Fruit fly (Drosophila melanogaster) S2 (cell line): ENCODE data around the gene CG9592.

ENCODE experiments used
- CG8478 ChIP-seq: fragments of >200 bp; optimal IDR thresholded peaks from 2 replicates; lab custom pipeline; 2018
- CTCF ChIP-seq, 2 experiments: fragments of >200 bp; optimal IDR thresholded peaks; 2 replicates each; lab custom pipeline; 2018

dm6 chr3L:14549215-14549614 lies 31.6 kb downstream of the CG9592 start:
- TF ChIP-seq CG8478 (lab: Kevin White, UChicago) (no peak), CTCF (optimal IDR thresholded peaks at IDR 0.05; lab: Kevin White, UChicago) (no peak)
